Fruit fly (Drosophila melanogaster): Measurements from ENCODE around the gene Sgs3.
A peak's percentile ranks its signal among the peaks of the same experiment; 100 is the strongest.

The Sgs3 gene

dm6 chr3L:11536132-11536531 lies 24.1 kb downstream of the Sgs3 start (continued):
- TF ChIP-seq CG7839 (tag; optimal IDR thresholded peaks at IDR 0.05) (peak; percentile 12), luna (GFP tag; optimal IDR thresholded peaks at IDR 0.05) (no peak), CG42726 (GFP tag; IDR thresholded peaks at IDR 0.05; ENCODE audit: partially characterized antibody) (no peak), ken (GFP tag; IDR thresholded peaks at IDR 0.05) (no peak), CG9437 (GFP tag; optimal IDR thresholded peaks at IDR 0.05) (no peak), Bdp1 (GFP tag; optimal IDR thresholded peaks at IDR 0.05) (no peak), HmgD (GFP tag; optimal IDR thresholded peaks at IDR 0.05) (no peak), ab (GFP tag; optimal IDR thresholded peaks at IDR 0.05) (no peak), oc (tag; optimal IDR thresholded peaks at IDR 0.05) (no peak), zf30C (GFP tag; optimal IDR thresholded peaks at IDR 0.05) (no peak), zfh1 (GFP tag; IDR thresholded peaks at IDR 0.05) (no peak), Fer3 (tag; optimal IDR thresholded peaks at IDR 0.05) (peak; percentile 22), CG4854 (GFP tag; optimal IDR thresholded peaks at IDR 0.05) (no peak), B-H2 (GFP tag; optimal IDR thresholded peaks at IDR 0.05) (no peak), CG17361 (GFP tag; IDR thresholded peaks at IDR 0.05) (0 out of 3 replicates have a peak, but pooled peaks have one; percentile 15), CG11085 (GFP tag; IDR thresholded peaks at IDR 0.05) (no peak), CG15514 (GFP tag; optimal IDR thresholded peaks at IDR 0.05) (peak; percentile 15), CG11247 (GFP tag; IDR thresholded peaks at IDR 0.05) (no peak), mam (GFP tag; optimal IDR thresholded peaks at IDR 0.05) (no peak), CG15601 (tag; optimal IDR thresholded peaks at IDR 0.05) (no peak), dimm (GFP tag; IDR thresholded peaks at IDR 0.05) (no peak), Ptx1 (GFP tag; IDR thresholded peaks at IDR 0.05) (peak; percentile 54), CG30403 (GFP tag; optimal IDR thresholded peaks at IDR 0.05) (no peak), NFAT (GFP tag; IDR thresholded peaks at IDR 0.05) (no peak), sima (GFP tag; optimal IDR thresholded peaks at IDR 0.05) (no peak), CG2875 (GFP tag; optimal IDR thresholded peaks at IDR 0.05) (no peak), jumu (GFP tag; optimal IDR thresholded peaks at IDR 0.05) (no peak), Oli (tag; optimal IDR thresholded peaks at IDR 0.05) (peak; percentile 25), crc (GFP tag; optimal IDR thresholded peaks at IDR 0.05) (no peak), Gug (GFP tag; IDR thresholded peaks at IDR 0.05) (0 out of 4 replicates have a peak, but pooled peaks have one; percentile 16), CG14965 (GFP tag; optimal IDR thresholded peaks at IDR 0.05; ENCODE audit: borderline replicate concordance) (no peak), Atf3 (GFP tag; optimal IDR thresholded peaks at IDR 0.05) (no peak), ara (GFP tag; IDR thresholded peaks at IDR 0.05) (no peak), ato (GFP tag; IDR thresholded peaks at IDR 0.05; ENCODE audit: partially characterized antibody) (no peak), Hr78 (GFP tag; optimal IDR thresholded peaks at IDR 0.05) (no peak), sim (GFP tag; IDR thresholded peaks at IDR 0.05) (no peak; the same call in 1 of the 2 replicates), run (tag; optimal IDR thresholded peaks at IDR 0.05) (no peak), Chrac-16 (GFP tag; optimal IDR thresholded peaks at IDR 0.05) (no peak), CG32772 (GFP tag; IDR thresholded peaks at IDR 0.05) (0 out of 2 replicates have a peak, but pooled peaks have one; percentile 26), da (GFP tag; optimal IDR thresholded peaks at IDR 0.05) (no peak), E2f1 (GFP tag; IDR thresholded peaks at IDR 0.05) (no peak), pan (optimal IDR thresholded peaks at IDR 0.05) (no peak), pan (GFP tag; optimal IDR thresholded peaks at IDR 0.05 in 1 of 2, IDR thresholded peaks at IDR 0.05 in 1 of 2) (peak in 1 of 2 experiments; percentile 42), dmrt99B (tag; optimal IDR thresholded peaks at IDR 0.05) (peak; percentile 31), Dek (tag; optimal IDR thresholded peaks at IDR 0.05) (no peak), CG5245 (GFP tag; optimal IDR thresholded peaks at IDR 0.05) (no peak), prd (optimal IDR thresholded peaks at IDR 0.05) (no peak), prd (GFP tag; IDR thresholded peaks at IDR 0.05) (peak; percentile 39; the same call in 2 of the 3 replicates), Mad (GFP tag; optimal IDR thresholded peaks at IDR 0.05) (no peak), CG4730 (GFP tag; IDR thresholded peaks at IDR 0.05) (no peak), fd64A (GFP tag; optimal IDR thresholded peaks at IDR 0.05) (no peak), btn (GFP tag; optimal IDR thresholded peaks at IDR 0.05) (no peak)

All from whole organism, embryonic.